Worm (Caenorhabditis elegans): ENCODE data around the gene C44B11.4.

DNA sequence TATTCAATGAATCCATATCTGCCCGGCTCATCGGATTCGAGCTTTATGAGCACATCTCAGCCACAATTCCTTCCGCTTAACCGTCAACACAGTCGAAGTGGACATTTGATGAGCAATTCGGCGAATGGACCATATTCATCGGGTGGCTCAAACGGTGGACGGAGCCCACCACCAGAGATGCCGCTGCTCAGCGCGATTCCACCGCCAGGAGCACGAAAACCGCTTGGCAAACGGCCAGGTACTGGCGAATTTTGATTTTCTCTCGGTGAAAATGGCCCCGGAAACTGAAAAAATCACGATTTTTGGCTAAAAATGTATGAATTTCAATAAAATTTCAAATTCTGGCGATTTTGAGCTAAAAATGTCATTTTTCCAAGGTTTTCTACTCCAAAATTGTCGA lies 36.3 kb upstream of the C44B11.4 start:
- TF ChIP-seq ama-1 (optimal IDR thresholded peaks at IDR 0.05) (no peak), sox-4 (tag; optimal IDR thresholded peaks at IDR 0.05) (no peak), tbx-2 (tag; optimal IDR thresholded peaks at IDR 0.05) (no peak), unc-42 (tag; optimal IDR thresholded peaks at IDR 0.05) (no peak), lin-11 (tag; optimal IDR thresholded peaks at IDR 0.05) (no peak)

All from whole organism, late embryonic.